Worm (Caenorhabditis elegans) whole organism, L1 larva: Measurements from ENCODE around the gene T26E4.3.

ENCODE experiments used
- ama-1 ChIP-seq: fragments of 150-350 bp; optimal IDR thresholded peaks from 2 replicates; lab custom pipeline; 2014
- blmp-1 ChIP-seq: fragments of 150-350 bp; optimal IDR thresholded peaks from 2 replicates; lab custom pipeline; 2014; ENCODE audit warnings: missing biosample characterization, missing genetic modification characterization
- ceh-63 ChIP-seq: fragments of 200-800 bp; sonication (Bioruptor generic); optimal IDR thresholded peaks from 2 replicates; lab custom pipeline; 2018; ENCODE audit warnings: mild to moderate bottlenecking, missing genetic modification characterization, missing compliant biosample characterization
- ceh-82 ChIP-seq, 3 experiments: fragments of 150-350 bp in 1 of 3; sonication (generic microtip) in 2 of 3; optimal IDR thresholded peaks; 2 replicates each; lab custom pipeline; 2014 to 2017; ENCODE audit warnings: missing biosample characterization in 3 of 3, missing genetic modification characterization in 3 of 3
- ces-1 ChIP-seq: fragments of 150-350 bp; optimal IDR thresholded peaks from 2 replicates; lab custom pipeline; 2014; ENCODE audit warnings: missing biosample characterization, missing genetic modification reagents, missing genetic modification characterization
- efl-1 ChIP-seq, 4 experiments: fragments of 150-350 bp; optimal IDR thresholded peaks in 3 of 4; peaks in 1 of 4; 1 replicate in 1 of 4; 2 replicates in 3 of 4; lab custom pipeline; 2014; ENCODE audit warnings: missing biosample characterization in 2 of 4, missing genetic modification characterization in 2 of 4, missing genetic modification reagents in 2 of 4
- elt-2 ChIP-seq: sonication (generic microtip); optimal IDR thresholded peaks from 2 replicates; lab custom pipeline; 2016; ENCODE audit warnings: missing genetic modification characterization, mild to moderate bottlenecking, inconsistent platforms, missing compliant biosample characterization, missing genetic modification reagents
- fkh-4 ChIP-seq: sonication (generic microtip); optimal IDR thresholded peaks from 2 replicates; lab custom pipeline; 2016; ENCODE audit warnings: missing compliant biosample characterization, missing genetic modification characterization, borderline replicate concordance
- fkh-8 ChIP-seq: sonication (generic microtip); optimal IDR thresholded peaks from 2 replicates; lab custom pipeline; 2016; ENCODE audit warnings: mild to moderate bottlenecking, missing genetic modification characterization, missing compliant biosample characterization
- fos-1 ChIP-seq: fragments of 150-350 bp; optimal IDR thresholded peaks from 2 replicates; lab custom pipeline; 2014; ENCODE audit warnings: missing biosample characterization, missing genetic modification characterization
- grh-1 ChIP-seq: fragments of 200-800 bp; sonication (Bioruptor generic); IDR thresholded peaks from 2 replicates; pipeline ENCODE4 v1.3.6; 2022; ENCODE audit warnings: missing genetic modification reagents, missing genetic modification characterization, missing compliant biosample characterization
- hlh-17 ChIP-seq: fragments of 200-800 bp; sonication (Bioruptor generic); optimal IDR thresholded peaks from 2 replicates; lab custom pipeline; 2018; ENCODE audit warnings: missing genetic modification characterization, mild to moderate bottlenecking, missing compliant biosample characterization, moderate library complexity, borderline replicate concordance
- hlh-4 ChIP-seq: sonication (generic microtip); optimal IDR thresholded peaks from 2 replicates; lab custom pipeline; 2016; ENCODE audit warnings: mild to moderate bottlenecking, missing genetic modification characterization, missing compliant biosample characterization
- hpl-2 ChIP-seq: fragments of 150-350 bp; optimal IDR thresholded peaks from 2 replicates; lab custom pipeline; 2014; ENCODE audit warnings: missing biosample characterization, missing genetic modification reagents, missing genetic modification characterization
- lin-14 ChIP-seq: fragments of 200-800 bp; sonication (Bioruptor generic); optimal IDR thresholded peaks from 2 replicates; lab custom pipeline; 2018; ENCODE audit warnings: mild to moderate bottlenecking, missing genetic modification characterization, moderate library complexity, missing compliant biosample characterization
- lin-15B ChIP-seq: fragments of 150-350 bp; sonication (generic microtip); optimal IDR thresholded peaks from 3 replicates; lab custom pipeline; 2014; ENCODE audit warnings: missing biosample characterization, missing genetic modification characterization
- lin-35 ChIP-seq, 2 experiments: fragments of 150-350 bp; optimal IDR thresholded peaks; 2 replicates each; lab custom pipeline; 2014; ENCODE audit warnings: missing biosample characterization in 2 of 2, missing genetic modification characterization in 2 of 2, missing genetic modification reagents in 2 of 2
- lir-3 ChIP-seq: sonication (generic microtip); optimal IDR thresholded peaks from 2 replicates; lab custom pipeline; 2016; ENCODE audit warnings: mild to moderate bottlenecking, missing genetic modification characterization, moderate library complexity, missing compliant biosample characterization; ENCODE audit not compliant: poor library complexity
- mab-9 ChIP-seq: fragments of 200-800 bp; sonication (Bioruptor generic); IDR thresholded peaks from 2 replicates; pipeline ENCODE4 v1.3.6; 2022; ENCODE audit warnings: missing genetic modification reagents, missing genetic modification characterization, missing compliant biosample characterization
- mef-2 ChIP-seq: fragments of 150-350 bp; optimal IDR thresholded peaks from 2 replicates; lab custom pipeline; 2014; ENCODE audit warnings: missing biosample characterization, missing genetic modification characterization
- nhr-11 ChIP-seq: fragments of 150-350 bp; optimal IDR thresholded peaks from 2 replicates; lab custom pipeline; 2014; ENCODE audit warnings: missing biosample characterization, missing genetic modification characterization
- nhr-12 ChIP-seq: sonication (generic microtip); optimal IDR thresholded peaks from 2 replicates; lab custom pipeline; 2017; ENCODE audit warnings: missing biosample characterization, missing genetic modification characterization
- nhr-19 ChIP-seq: fragments of 200-800 bp; sonication (Bioruptor generic); conservative IDR thresholded peaks from 2 replicates; pipeline ENCODE4 v1.3.6; 2022; ENCODE audit warnings: missing genetic modification characterization, missing compliant biosample characterization
- nhr-20 ChIP-seq: sonication (generic microtip); optimal IDR thresholded peaks from 2 replicates; lab custom pipeline; 2016; ENCODE audit warnings: mild to moderate bottlenecking, missing genetic modification characterization, missing compliant biosample characterization
- nhr-47 ChIP-seq: sonication (generic microtip); optimal IDR thresholded peaks from 2 replicates; lab custom pipeline; 2016; ENCODE audit warnings: mild to moderate bottlenecking, missing genetic modification characterization, moderate library complexity, missing compliant biosample characterization
- nhr-76 ChIP-seq: sonication (generic microtip); optimal IDR thresholded peaks from 2 replicates; lab custom pipeline; 2017; ENCODE audit warnings: missing biosample characterization, missing genetic modification characterization
- nhr-85 ChIP-seq: sonication (generic microtip); peaks from one replicate; lab custom pipeline; 2016; ENCODE audit warnings: missing genetic modification characterization, inconsistent platforms, missing compliant biosample characterization
- nhr-90 ChIP-seq: sonication (generic microtip); optimal IDR thresholded peaks from 2 replicates; lab custom pipeline; 2016; ENCODE audit warnings: mild to moderate bottlenecking, missing genetic modification characterization, missing compliant biosample characterization; ENCODE audit not compliant: poor library complexity
- pag-3 ChIP-seq: sonication (generic microtip); optimal IDR thresholded peaks from 2 replicates; lab custom pipeline; 2017; ENCODE audit warnings: missing genetic modification characterization, mild to moderate bottlenecking, missing compliant biosample characterization, antibody characterized with exemption, borderline replicate concordance; ENCODE audit not compliant: insufficient read depth
- rnt-1 ChIP-seq: sonication (generic microtip); optimal IDR thresholded peaks from 2 replicates; lab custom pipeline; 2016; ENCODE audit warnings: mild to moderate bottlenecking, missing genetic modification characterization, moderate library complexity, missing compliant biosample characterization
- skn-1 ChIP-seq: fragments of 150-350 bp; optimal IDR thresholded peaks from 2 replicates; lab custom pipeline; 2014; ENCODE audit warnings: missing biosample characterization, missing genetic modification characterization
- snpc-4 ChIP-seq: fragments of 150-350 bp; optimal IDR thresholded peaks from 2 replicates; lab custom pipeline; 2014; ENCODE audit warnings: missing biosample characterization, missing genetic modification characterization
- sox-4 ChIP-seq: sonication (generic microtip); optimal IDR thresholded peaks from 2 replicates; lab custom pipeline; 2016; ENCODE audit warnings: missing genetic modification characterization, missing compliant biosample characterization
- unc-98 ChIP-seq: fragments of 200-800 bp; sonication (Bioruptor generic); IDR thresholded peaks from 2 replicates; pipeline ENCODE4 v1.3.6; 2022; ENCODE audit warnings: missing genetic modification characterization, missing compliant biosample characterization
- vab-15 ChIP-seq: sonication (generic microtip); optimal IDR thresholded peaks from 2 replicates; lab custom pipeline; 2017; ENCODE audit warnings: missing genotype, mild to moderate bottlenecking, missing genetic modification characterization, missing compliant biosample characterization
- xbp-1 ChIP-seq: sonication (generic microtip); optimal IDR thresholded peaks from 2 replicates; lab custom pipeline; 2016; ENCODE audit warnings: missing genetic modification characterization, missing compliant biosample characterization
- zag-1 ChIP-seq: fragments of 150-350 bp; optimal IDR thresholded peaks from 2 replicates; lab custom pipeline; 2014; ENCODE audit warnings: missing biosample characterization, missing genetic modification characterization
- zip-4 ChIP-seq: fragments of 200-800 bp; sonication (Bioruptor generic); optimal IDR thresholded peaks from 2 replicates; lab custom pipeline; 2018; ENCODE audit warnings: mild to moderate bottlenecking, missing genetic modification characterization, moderate library complexity, missing compliant biosample characterization

The T26E4.3 gene

DNA sequence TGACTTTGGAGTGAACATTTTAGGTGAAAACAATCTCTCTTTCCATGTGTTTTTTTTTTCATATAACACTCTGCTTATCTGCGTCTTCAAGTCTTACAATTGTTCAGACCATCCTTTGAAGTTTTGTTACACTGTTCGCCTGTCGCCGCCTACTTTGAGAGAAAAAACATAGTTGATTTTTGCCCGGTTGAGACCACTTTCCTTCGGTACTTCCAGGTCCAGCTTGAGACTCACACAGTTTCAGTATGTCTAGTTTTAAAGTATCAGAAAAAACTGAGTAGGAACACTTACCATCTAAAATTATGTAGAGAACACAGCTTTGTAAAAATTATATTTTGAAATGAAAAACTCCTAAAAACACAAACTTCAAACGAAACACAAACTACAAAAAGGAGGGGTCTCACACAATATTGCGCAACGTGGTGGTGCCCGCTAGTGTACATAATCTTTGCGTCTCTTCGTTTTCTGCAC lies 33.4 kb downstream of the T26E4.3 start, which contains the start of the genes fbxa-69 and F54B8.4:
Gene fbxa-69 (minus strand): TSS at position 10 of the 471 bp plus-strand sequence.
Gene F54B8.4 (plus strand): TSS at position 421 of the 471 bp plus-strand sequence.
- no peak for TF ChIP-seq ces-1 (GFP tag; lab: Kevin White, UChicago)
- no peak for TF ChIP-seq mef-2 (tag; lab: Kevin White, UChicago)
- no peak for TF ChIP-seq ceh-63 (GFP tag; lab: Kevin White, UChicago)
- peak in 1 of 2 experiments; percentile 5 for TF ChIP-seq lin-35 (GFP tag; optimal IDR thresholded peaks at IDR 0.05; lab: Kevin White, UChicago)
- no peak for TF ChIP-seq snpc-4 (tag; lab: Kevin White, UChicago)
- TF ChIP-seq ama-1 (lab: Kevin White, UChicago): no peak
- no peak for TF ChIP-seq efl-1 (optimal IDR thresholded peaks at IDR 0.05; lab: Kevin White, UChicago)
- peak in 1 of 2 experiments; percentile 92 for TF ChIP-seq efl-1 (GFP tag; optimal IDR thresholded peaks at IDR 0.05 in 1 of 2; lab: Kevin White, UChicago)
- peak; percentile 46 for TF ChIP-seq blmp-1 (tag; lab: Kevin White, UChicago)
- peak; percentile 31 for TF ChIP-seq nhr-85 (tag; lab: Kevin White, UChicago)
- no peak for TF ChIP-seq mab-9
- TF ChIP-seq, all 84 proteins: peak for 4

DNA sequence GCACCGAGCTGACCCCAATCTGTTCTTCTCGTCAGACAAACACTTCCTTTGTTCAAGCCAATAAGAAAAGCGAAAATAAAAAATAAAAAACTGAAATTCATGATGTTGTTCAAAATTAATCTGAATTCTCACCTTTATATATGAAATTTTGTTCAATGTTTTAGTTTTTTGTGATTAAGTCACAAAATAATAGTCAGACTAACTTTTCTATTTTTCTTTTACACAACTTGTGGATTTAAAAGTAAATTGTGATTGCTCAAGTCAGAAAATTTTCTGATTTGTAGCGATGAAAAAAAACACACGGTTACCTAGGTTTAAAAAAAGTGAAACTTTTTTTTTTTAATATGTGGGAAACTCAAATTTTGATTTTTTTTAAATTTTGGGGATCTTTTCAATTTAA lies 35.2 kb downstream of the T26E4.3 start, which contains the start of gene abf-3:
Gene abf-3 (minus strand): TSS at position 101 of the 400 bp plus-strand sequence.
- no peak for TF ChIP-seq nhr-90
- TF ChIP-seq nhr-19 (GFP tag; lab: Robert Waterston, UW): no peak
- TF ChIP-seq hpl-2 (GFP tag; lab: Kevin White, UChicago): no peak
- no peak for TF ChIP-seq lin-14 (GFP tag; lab: Kevin White, UChicago)
- TF ChIP-seq mab-9: no peak
- TF ChIP-seq lir-3 (tag; lab: Kevin White, UChicago): no peak
- no peak for TF ChIP-seq sox-4 (tag; lab: Kevin White, UChicago)
- no peak for TF ChIP-seq grh-1 (GFP tag; lab: Robert Waterston, UW)
- no peak for TF ChIP-seq nhr-76 (tag; lab: Kevin White, UChicago)
- no peak for TF ChIP-seq ama-1 (lab: Kevin White, UChicago)
- TF ChIP-seq nhr-20: no peak
- no peak for TF ChIP-seq elt-2
- no peak for TF ChIP-seq fkh-8 (tag; lab: Kevin White, UChicago)
- no peak for TF ChIP-seq vab-15 (tag; lab: Kevin White, UChicago)
- no peak for TF ChIP-seq fos-1 (tag; lab: Kevin White, UChicago)
- TF ChIP-seq xbp-1 (tag; lab: Kevin White, UChicago): no peak
- no peak for TF ChIP-seq nhr-47 (tag; lab: Kevin White, UChicago)
- no peak for TF ChIP-seq zip-4 (GFP tag; lab: Kevin White, UChicago)
- TF ChIP-seq skn-1: no peak

DNA sequence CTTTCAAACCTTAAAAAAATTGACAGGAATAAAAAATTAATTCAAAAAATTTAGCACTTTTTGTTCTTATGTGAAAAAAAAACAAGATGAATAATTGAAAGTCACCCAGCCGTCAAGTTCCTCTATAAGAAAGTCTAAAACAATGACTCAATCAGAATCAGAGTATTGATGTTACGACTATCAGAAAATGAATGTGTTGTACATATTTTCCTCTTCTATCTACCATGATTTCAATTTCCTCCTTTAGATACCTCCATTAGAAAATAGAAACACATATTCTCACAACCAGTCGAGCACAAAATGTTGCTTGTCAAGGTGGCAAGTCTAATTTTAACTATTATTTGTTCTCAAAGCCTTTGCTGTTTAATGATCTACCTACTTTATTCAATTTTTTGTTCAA lies 37.4 kb downstream of the T26E4.3 start, which contains the start of gene srbc-48:
Gene srbc-48 (plus strand): TSS at position 301 of the 400 bp plus-strand sequence.
- TF ChIP-seq nhr-11 (tag; lab: Kevin White, UChicago) (no peak), mab-9 (no peak)

DNA sequence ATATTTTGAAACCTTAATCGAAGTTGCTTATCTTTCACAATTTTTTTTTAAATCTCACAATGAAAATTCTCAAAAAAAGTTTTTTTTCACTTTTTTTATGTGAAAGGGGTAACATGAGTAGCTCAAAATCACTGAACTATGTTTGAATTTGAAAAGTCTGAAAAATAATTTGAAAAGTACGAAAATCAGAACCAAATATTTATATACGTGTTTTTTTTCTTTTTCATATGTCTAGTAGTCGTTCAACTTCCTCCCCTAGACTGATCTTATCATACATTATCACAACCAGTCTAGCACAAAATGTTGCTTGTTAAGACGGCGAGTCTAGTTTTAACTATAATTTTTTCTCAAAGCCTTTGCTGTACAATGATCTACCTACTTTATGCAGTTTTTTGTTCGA lies 38.8 kb downstream of the T26E4.3 start, which contains the start of gene srbc-49:
Gene srbc-49 (plus strand): TSS at position 301 of the 400 bp plus-strand sequence.
- TF ChIP-seq unc-98 (GFP tag; lab: Robert Waterston, UW) (no peak), rnt-1 (no peak), elt-2 (no peak), hlh-17 (GFP tag; lab: Kevin White, UChicago) (no peak), efl-1 (optimal IDR thresholded peaks at IDR 0.05; lab: Kevin White, UChicago) (no peak), efl-1 (GFP tag; optimal IDR thresholded peaks at IDR 0.05 in 1 of 2; lab: Kevin White, UChicago) (peak in 1 of 2 experiments; percentile 42), nhr-12 (tag; lab: Kevin White, UChicago) (no peak)

DNA sequence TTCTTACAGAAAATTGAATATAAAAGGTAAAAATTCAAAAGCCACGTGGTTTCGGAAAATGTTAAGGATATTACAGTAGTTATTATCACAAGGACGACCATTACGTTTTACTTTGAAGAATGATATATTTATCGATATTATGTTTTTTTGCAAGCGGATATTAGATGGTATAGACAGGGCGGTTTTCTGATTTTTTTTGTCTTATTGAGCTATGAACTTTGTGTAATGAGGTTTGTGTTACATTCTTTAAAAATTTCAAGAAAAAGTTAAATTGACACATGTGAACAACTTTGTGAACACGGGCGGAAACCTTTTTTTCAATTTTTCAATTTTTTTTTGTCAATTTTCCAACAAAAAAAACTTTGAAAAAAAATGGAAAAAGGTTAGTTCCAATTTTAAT lies 42.3 kb downstream of the T26E4.3 start, which contains the start of gene srbc-50:
Gene srbc-50 (minus strand): TSS at position 101 of the 400 bp plus-strand sequence.
- TF ChIP-seq lin-15B (tag; lab: Kevin White, UChicago) (no peak), zag-1 (tag; lab: Kevin White, UChicago) (no peak), hlh-4 (tag; lab: Kevin White, UChicago) (no peak), pag-3 (no peak), fkh-4 (tag; lab: Kevin White, UChicago) (no peak), hlh-17 (GFP tag; lab: Kevin White, UChicago) (no peak), fkh-8 (tag; lab: Kevin White, UChicago) (no peak), efl-1 (optimal IDR thresholded peaks at IDR 0.05; lab: Kevin White, UChicago) (no peak), efl-1 (GFP tag; optimal IDR thresholded peaks at IDR 0.05 in 1 of 2; lab: Kevin White, UChicago) (no peak), ceh-82 (tag; optimal IDR thresholded peaks at IDR 0.05; lab: Kevin White, UChicago) (no peak), nhr-19 (GFP tag; lab: Robert Waterston, UW) (no peak)
- TF ChIP-seq, all 84 proteins: peak for 0
